Worm (Caenorhabditis elegans): Measurements from ENCODE around the gene sru-2.

The sru-2 gene

DNA sequence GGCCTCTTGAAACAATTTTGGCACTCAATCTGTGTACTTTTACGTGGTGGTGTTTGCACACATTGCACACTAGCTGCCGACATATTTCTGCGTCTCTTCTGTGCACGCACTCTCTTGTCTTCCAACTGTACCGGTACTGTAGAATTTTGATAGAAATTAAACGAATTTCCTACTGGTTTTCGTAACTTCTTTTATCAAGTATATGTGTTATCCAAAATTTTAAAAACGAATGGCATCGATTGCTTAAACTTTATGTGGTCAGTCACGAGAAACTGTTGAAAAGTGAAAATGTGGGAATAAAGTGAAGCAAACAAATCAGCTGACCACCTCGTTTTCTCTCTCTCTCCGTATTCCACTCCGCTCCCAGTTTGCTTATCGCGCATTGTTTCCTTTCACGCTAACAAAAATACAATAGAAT lies 27.3 kb downstream of the sru-2 start (continued):
- TF ChIP-seq egl-18 (GFP tag; IDR thresholded peaks at IDR 0.05) = no peak
- no peak for TF ChIP-seq D2030.7 (GFP tag; IDR thresholded peaks at IDR 0.05)
- TF ChIP-seq mes-4 (tag; optimal IDR thresholded peaks at IDR 0.05) = no peak
- no peak for TF ChIP-seq nhr-120 (GFP tag; IDR thresholded peaks at IDR 0.05)
- peak; percentile 23 for TF ChIP-seq nhr-90 (tag; optimal IDR thresholded peaks at IDR 0.05)
- no peak for TF ChIP-seq ceh-27 (GFP tag; optimal IDR thresholded peaks at IDR 0.05)
- TF ChIP-seq F52B5.7 (tag; optimal IDR thresholded peaks at IDR 0.05) = no peak
- no peak for TF ChIP-seq akir-1 (GFP tag; optimal IDR thresholded peaks at IDR 0.05)
- TF ChIP-seq ceh-91 (GFP tag; IDR thresholded peaks at IDR 0.05) = no peak
- TF ChIP-seq F49E8.2 (tag; optimal IDR thresholded peaks at IDR 0.05; ENCODE audit: insufficient read depth) = no peak
- no peak for TF ChIP-seq lag-1 (GFP tag; IDR thresholded peaks at IDR 0.05)
- no peak for TF ChIP-seq him-1 (tag; optimal IDR thresholded peaks at IDR 0.05)
- TF ChIP-seq ztf-28 (GFP tag; IDR thresholded peaks at IDR 0.05) = no peak
- peak; percentile 52 for TF ChIP-seq lsl-1 (GFP tag; optimal IDR thresholded peaks at IDR 0.05)
- no peak for TF ChIP-seq F22D6.2 (tag; optimal IDR thresholded peaks at IDR 0.05)
- no peak for TF ChIP-seq lsy-27 (tag; optimal IDR thresholded peaks at IDR 0.05; ENCODE audit: borderline replicate concordance, insufficient read depth)
- TF ChIP-seq aptf-2 (GFP tag; conservative IDR thresholded peaks at IDR 0.05) = no peak
- no peak for TF ChIP-seq F57A8.1 (GFP tag; optimal IDR thresholded peaks at IDR 0.05)
- no peak for TF ChIP-seq Y67H2A.10 (GFP tag; conservative IDR thresholded peaks at IDR 0.05)
- TF ChIP-seq Y79H2A.3 (GFP tag; conservative IDR thresholded peaks at IDR 0.05) = no peak
- no peak for TF ChIP-seq mxl-1 (tag; optimal IDR thresholded peaks at IDR 0.05)
- TF ChIP-seq nhr-80 (tag; optimal IDR thresholded peaks at IDR 0.05) = peak; percentile 69
- TF ChIP-seq Y56A3A.18 (GFP tag; IDR thresholded peaks at IDR 0.05) = no peak
- TF ChIP-seq aptf-3 (GFP tag; IDR thresholded peaks at IDR 0.05) = no peak
- TF ChIP-seq F55B11.4 (tag; optimal IDR thresholded peaks at IDR 0.05; ENCODE audit: borderline replicate concordance, insufficient read depth) = no peak
- no peak for TF ChIP-seq ZK185.1 (tag; optimal IDR thresholded peaks at IDR 0.05; ENCODE audit: poor library complexity, severe bottlenecking)
- TF ChIP-seq egl-44 (GFP tag; IDR thresholded peaks at IDR 0.05) = peak; percentile 24; the same call in 1 of the 2 replicates
- peak; percentile 86 for TF ChIP-seq snpc-1.1 (tag; optimal IDR thresholded peaks at IDR 0.05; ENCODE audit: insufficient read depth)
- peak; percentile 72 for TF ChIP-seq snpc-4 (GFP tag; optimal IDR thresholded peaks at IDR 0.05)
- TF ChIP-seq snpc-4 (tag; optimal IDR thresholded peaks at IDR 0.05) = peak; percentile 69 to 87 (median 85)
- no peak for TF ChIP-seq zim-3 (tag; optimal IDR thresholded peaks at IDR 0.05)
- TF ChIP-seq dox-1 (GFP tag; IDR thresholded peaks at IDR 0.05) = no peak
- TF ChIP-seq B0336.3 (GFP tag; IDR thresholded peaks at IDR 0.05) = 0 out of 2 replicates have a peak, but pooled peaks have one; percentile 13
- no peak for TF ChIP-seq lin-40 (tag; optimal IDR thresholded peaks at IDR 0.05)
- TF ChIP-seq nfya-1 (tag; optimal IDR thresholded peaks at IDR 0.05; ENCODE audit: borderline replicate concordance, insufficient read depth) = no peak
- TF ChIP-seq let-526 (GFP tag; IDR thresholded peaks at IDR 0.05) = 0 out of 2 replicates have a peak, but pooled peaks have one; percentile 26
- no peak for TF ChIP-seq attf-6 (GFP tag; IDR thresholded peaks at IDR 0.05)
- no peak for TF ChIP-seq tbx-9 (tag; optimal IDR thresholded peaks at IDR 0.05; ENCODE audit: borderline replicate concordance)
- TF ChIP-seq mcd-1 (GFP tag; IDR thresholded peaks at IDR 0.05) = 0 out of 2 replicates have a peak, but pooled peaks have one; percentile 26
- no peak for TF ChIP-seq nhr-27 (tag; optimal IDR thresholded peaks at IDR 0.05)
- TF ChIP-seq ccch-3 (GFP tag; optimal IDR thresholded peaks at IDR 0.05) = no peak
- TF ChIP-seq Y95B8A.8 (GFP tag; IDR thresholded peaks at IDR 0.05) = no peak
- TF ChIP-seq athp-1 (tag; optimal IDR thresholded peaks at IDR 0.05) = no peak
- TF ChIP-seq hmg-20 (GFP tag; IDR thresholded peaks at IDR 0.05) = no peak
- no peak for TF ChIP-seq sptf-2 (GFP tag; optimal IDR thresholded peaks at IDR 0.05)
- TF ChIP-seq attf-5 (GFP tag; optimal IDR thresholded peaks at IDR 0.05) = peak; percentile 60
- no peak for TF ChIP-seq madf-10 (tag; optimal IDR thresholded peaks at IDR 0.05)
- TF ChIP-seq dpl-1 (GFP tag; optimal IDR thresholded peaks at IDR 0.05) = no peak

Data from whole organism, young adult.